Fruit fly (Drosophila melanogaster) whole organism, pupa: Measurements from ENCODE around the gene hd.

Experiments used
- CG10348 ChIP-seq: fragments of 200-800 bp; sonication (Bioruptor generic); IDR thresholded peaks from 2 replicates; pipeline ENCODE4 v1.3.6; 2022; ENCODE audit warnings: missing biosample characterization, missing genetic modification characterization
- CG13204 ChIP-seq: fragments of 200-800 bp; sonication (Bioruptor generic); optimal IDR thresholded peaks from 2 replicates; lab custom pipeline; 2018; ENCODE audit warnings: missing biosample characterization, mild to moderate bottlenecking, missing genetic modification characterization, moderate library complexity
- CG15710 ChIP-seq: fragments of 200-800 bp; sonication (Bioruptor generic); optimal IDR thresholded peaks from 2 replicates; lab custom pipeline; 2018; ENCODE audit warnings: missing biosample characterization, mild to moderate bottlenecking, missing genetic modification characterization, moderate library complexity
- CG4496 ChIP-seq: fragments of 200-800 bp; sonication (Bioruptor generic); IDR thresholded peaks from 3 replicates; pipeline ENCODE4 v1.3.6; 2022; ENCODE audit warnings: missing biosample characterization, missing genetic modification characterization
- D1 ChIP-seq: fragments of 200-800 bp; sonication (Bioruptor generic); optimal IDR thresholded peaks from 2 replicates; lab custom pipeline; 2018; ENCODE audit warnings: missing biosample characterization, mild to moderate bottlenecking, missing genetic modification characterization, moderate library complexity
- EcR ChIP-seq: fragments of 200-800 bp; sonication (Bioruptor generic); optimal IDR thresholded peaks from 3 replicates; lab custom pipeline; 2019; ENCODE audit warnings: missing biosample characterization, missing genetic modification characterization, mild to moderate bottlenecking, moderate library complexity, missing genetic modification reagents
- Ets98B ChIP-seq: fragments of 200-800 bp; sonication (Bioruptor generic); IDR thresholded peaks from 2 replicates; pipeline ENCODE4 v1.3.6; 2022; ENCODE audit warnings: missing biosample characterization, missing genetic modification characterization
- Pif1B ChIP-seq: fragments of 200-800 bp; sonication (Bioruptor generic); optimal IDR thresholded peaks from 3 replicates; lab custom pipeline; 2016; ENCODE audit warnings: missing biosample characterization, missing genetic modification characterization

dm6 chr3R:5387564-5387963 is 12.8 kb upstream of the hd start, which contains the start of gene CG14668:
- TF ChIP-seq CG4496 (GFP tag; lab: Robert Waterston, UW) (no peak), Ets98B (GFP tag; lab: Robert Waterston, UW) (no peak), CG15710 (no peak), CG10348 (GFP tag; lab: Robert Waterston, UW) (no peak), CG13204 (GFP tag; lab: Kevin White, UChicago) (no peak), Pif1B (GFP tag; lab: Kevin White, UChicago) (no peak), EcR (GFP tag; lab: Kevin White, UChicago) (no peak), D1 (tag; lab: Kevin White, UChicago) (no peak)
